Worm (Caenorhabditis elegans) whole organism, young adult: ENCODE data around the gene K04H4.5.

Experiments used
- B0261.1 ChIP-seq: sonication (generic microtip); optimal IDR thresholded peaks from 2 replicates; lab custom pipeline; 2016; ENCODE audit warnings: mild to moderate bottlenecking, missing genetic modification characterization, moderate library complexity, missing compliant biosample characterization
- D2030.7 ChIP-seq: fragments of 200-800 bp; sonication (Bioruptor generic); IDR thresholded peaks from 2 replicates; pipeline ENCODE4 v1.3.6; 2022; ENCODE audit warnings: missing genetic modification reagents, missing genetic modification characterization, missing compliant biosample characterization
- F49E8.2 ChIP-seq: sonication (generic microtip); optimal IDR thresholded peaks from 3 replicates; lab custom pipeline; 2017; ENCODE audit warnings: missing genetic modification characterization, mild to moderate bottlenecking, missing compliant biosample characterization, antibody characterized with exemption, moderate library complexity; ENCODE audit not compliant: insufficient read depth
- bed-2 ChIP-seq: fragments of 200-800 bp; sonication (Bioruptor generic); IDR thresholded peaks from 2 replicates; pipeline ENCODE4 v1.3.6; 2022; ENCODE audit warnings: missing genetic modification reagents, missing genetic modification characterization, missing compliant biosample characterization

DNA sequence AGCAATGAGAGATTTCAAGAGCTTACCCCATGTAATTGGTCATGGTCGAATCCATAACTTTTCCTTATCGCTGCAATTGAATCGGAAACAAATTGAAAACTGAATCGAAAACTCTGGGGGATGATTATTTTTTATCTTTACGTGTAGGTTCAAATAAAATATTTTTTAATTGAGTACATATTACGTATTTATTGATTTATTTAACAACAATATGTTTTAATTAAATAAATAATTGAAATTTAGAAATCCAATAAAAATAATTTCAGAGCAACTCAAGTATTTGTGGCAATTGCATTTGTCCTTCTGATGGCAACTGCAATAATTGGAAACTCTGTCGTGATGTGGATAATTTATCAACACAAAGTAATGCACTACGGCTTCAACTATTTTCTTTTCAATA, 26.4 kb downstream of the K04H4.5 start, which contains the start of gene C38C10.3:
- no peak for TF ChIP-seq F49E8.2 (tag; lab: Kevin White, UChicago)
- no peak for TF ChIP-seq bed-2 (GFP tag; lab: Robert Waterston, UW)
- no peak for TF ChIP-seq B0261.1 (tag; lab: Kevin White, UChicago)
- no peak for TF ChIP-seq D2030.7 (GFP tag; lab: Robert Waterston, UW)
